Worm (Caenorhabditis elegans) whole organism, L3 larva: ENCODE data around the gene T28A11.16.

Experiments
- ZK546.5 ChIP-seq: sonication (generic microtip); optimal IDR thresholded peaks from 2 replicates; lab custom pipeline; 2017; ENCODE audit warnings: missing biosample characterization, missing genetic modification characterization
- aly-2 ChIP-seq: fragments of 150-350 bp; optimal IDR thresholded peaks from 2 replicates; lab custom pipeline; 2014; ENCODE audit warnings: missing biosample characterization, missing genetic modification characterization
- ama-1 ChIP-seq: fragments of 150-350 bp; optimal IDR thresholded peaks from 2 replicates; lab custom pipeline; 2018
- ceh-16 ChIP-seq: sonication (generic microtip); optimal IDR thresholded peaks from 2 replicates; lab custom pipeline; 2017; ENCODE audit warnings: missing biosample characterization, missing genetic modification characterization
- ceh-82 ChIP-seq: fragments of 150-350 bp; optimal IDR thresholded peaks from 2 replicates; lab custom pipeline; 2014; ENCODE audit warnings: missing biosample characterization, missing genetic modification characterization
- egl-27 ChIP-seq: sonication (generic microtip); optimal IDR thresholded peaks from 4 replicates; lab custom pipeline; 2017; ENCODE audit warnings: missing biosample characterization, missing genetic modification reagents, missing genetic modification characterization
- lin-15B ChIP-seq: fragments of 150-350 bp; optimal IDR thresholded peaks from 2 replicates; lab custom pipeline; 2014; ENCODE audit warnings: missing biosample characterization, missing genetic modification characterization
- nhr-12 ChIP-seq: fragments of 150-350 bp; optimal IDR thresholded peaks from 2 replicates; lab custom pipeline; 2014; ENCODE audit warnings: missing biosample characterization, missing genetic modification characterization
- nhr-237 ChIP-seq: fragments of 150-350 bp; optimal IDR thresholded peaks from 2 replicates; lab custom pipeline; 2014; ENCODE audit warnings: missing biosample characterization, missing genetic modification characterization
- nhr-77 ChIP-seq: fragments of 150-350 bp; optimal IDR thresholded peaks from 2 replicates; lab custom pipeline; 2014; ENCODE audit warnings: missing biosample characterization, missing genetic modification characterization
- pqm-1 ChIP-seq: fragments of 150-350 bp; optimal IDR thresholded peaks from 2 replicates; lab custom pipeline; 2017; ENCODE audit warnings: missing biosample characterization, missing genetic modification characterization, inconsistent platforms
- sea-2 ChIP-seq: fragments of 150-350 bp; sonication (generic microtip); optimal IDR thresholded peaks from 4 replicates; lab custom pipeline; 2014; ENCODE audit warnings: missing biosample characterization, missing genetic modification reagents, missing genetic modification characterization
- snpc-4 ChIP-seq: fragments of 150-350 bp; optimal IDR thresholded peaks from 2 replicates; lab custom pipeline; 2014; ENCODE audit warnings: missing biosample characterization, missing genetic modification characterization

DNA sequence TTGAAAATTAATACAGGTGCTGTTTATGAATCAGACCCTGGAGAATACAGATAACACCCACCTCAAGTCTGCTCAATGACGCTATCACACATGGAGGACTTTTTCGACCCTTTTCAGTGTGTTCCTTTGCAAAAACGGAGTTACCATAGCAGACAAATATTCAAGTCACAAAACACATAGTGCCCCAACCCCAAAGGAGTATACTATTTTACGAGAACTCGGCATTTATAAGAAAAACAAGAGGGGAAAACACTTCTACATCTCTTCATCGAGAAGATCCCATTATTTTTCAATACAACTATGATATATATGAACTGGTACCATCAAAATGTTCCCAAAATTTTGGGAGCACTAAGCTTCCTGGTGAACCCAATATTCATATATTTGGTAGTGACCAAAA is 14.3 kb downstream of the T28A11.16 start, which contains the start of gene srj-7:
- no peak for TF ChIP-seq nhr-77 (tag; lab: Kevin White, UChicago)
- no peak for TF ChIP-seq snpc-4 (tag; lab: Kevin White, UChicago)
- no peak for TF ChIP-seq nhr-237
- TF ChIP-seq aly-2 (tag; lab: Kevin White, UChicago), result no peak
- TF ChIP-seq nhr-12 (tag; lab: Kevin White, UChicago), result no peak
- no peak for TF ChIP-seq egl-27 (tag; lab: Kevin White, UChicago)
- no peak for TF ChIP-seq ama-1
- no peak for TF ChIP-seq sea-2 (GFP tag; lab: Kevin White, UChicago)
- no peak for TF ChIP-seq pqm-1 (tag; lab: Kevin White, UChicago)
- no peak for TF ChIP-seq lin-15B (tag; lab: Kevin White, UChicago)
- no peak for TF ChIP-seq ZK546.5 (tag; lab: Kevin White, UChicago)
- no peak for TF ChIP-seq ceh-16 (tag; lab: Kevin White, UChicago)
- TF ChIP-seq ceh-82, result no peak
